Worm (Caenorhabditis elegans) whole organism, young adult: ENCODE data around the gene rab-39.

Experiments used
- B0019.2 ChIP-seq: fragments of 200-800 bp; sonication (Bioruptor generic); conservative IDR thresholded peaks from 2 replicates; pipeline ENCODE4 v1.3.6; 2022; ENCODE audit warnings: missing genetic modification reagents, missing genetic modification characterization, missing compliant biosample characterization
- C17E4.6 ChIP-seq: fragments of 200-800 bp; sonication (Bioruptor generic); IDR thresholded peaks from 2 replicates; pipeline ENCODE4 v1.3.6; 2022; ENCODE audit warnings: missing genetic modification reagents, missing genetic modification characterization, missing compliant biosample characterization
- F22D6.2 ChIP-seq: sonication (generic microtip); optimal IDR thresholded peaks from 2 replicates; lab custom pipeline; 2016; ENCODE audit warnings: mild to moderate bottlenecking, missing genetic modification characterization, missing compliant biosample characterization
- F33H1.4 ChIP-seq: fragments of 200-800 bp; sonication (Bioruptor generic); IDR thresholded peaks from 2 replicates; pipeline ENCODE4 v1.3.6; 2022; ENCODE audit warnings: missing genetic modification reagents, missing genetic modification characterization, missing compliant biosample characterization
- F52B5.7 ChIP-seq: sonication (generic microtip); optimal IDR thresholded peaks from 2 replicates; lab custom pipeline; 2016; ENCODE audit warnings: mild to moderate bottlenecking, missing genetic modification characterization, missing compliant biosample characterization
- T07F8.4 ChIP-seq: sonication (generic microtip); optimal IDR thresholded peaks from 2 replicates; lab custom pipeline; 2016; ENCODE audit warnings: mild to moderate bottlenecking, missing genetic modification characterization, moderate library complexity, missing compliant biosample characterization
- Y56A3A.18 ChIP-seq: fragments of 200-800 bp; sonication (Bioruptor generic); IDR thresholded peaks from 2 replicates; pipeline ENCODE4 v1.3.6; 2022; ENCODE audit warnings: missing genetic modification reagents, missing genetic modification characterization, missing compliant biosample characterization
- Y67H2A.10 ChIP-seq: fragments of 200-800 bp; sonication (Bioruptor generic); conservative IDR thresholded peaks from 2 replicates; pipeline ENCODE4 v1.3.6; 2022; ENCODE audit warnings: missing genetic modification reagents, missing genetic modification characterization, missing compliant biosample characterization
- Y95B8A.8 ChIP-seq: fragments of 200-800 bp; sonication (Bioruptor generic); IDR thresholded peaks from 2 replicates; pipeline ENCODE4 v1.3.6; 2022; ENCODE audit warnings: missing genetic modification reagents, missing genetic modification characterization, missing compliant biosample characterization
- ama-1 ChIP-seq, 3 experiments: fragments of 150-350 bp in 1 of 3; sonication (generic microtip) in 2 of 3; optimal IDR thresholded peaks; 2 replicates each; lab custom pipeline; 2014 to 2018; ENCODE audit warnings: missing biosample characterization in 2 of 3, missing genetic modification characterization in 2 of 3, missing genetic modification reagents in 2 of 3
- aptf-3 ChIP-seq: fragments of 200-800 bp; sonication (Bioruptor generic); IDR thresholded peaks from 2 replicates; pipeline ENCODE4 v1.3.6; 2022; ENCODE audit warnings: missing genetic modification characterization, missing compliant biosample characterization
- attf-3 ChIP-seq: fragments of 200-800 bp; sonication (Bioruptor generic); conservative IDR thresholded peaks from 2 replicates; pipeline ENCODE4 v1.3.6; 2022; ENCODE audit warnings: missing genetic modification reagents, missing genetic modification characterization, missing compliant biosample characterization
- attf-5 ChIP-seq: fragments of 200-800 bp; sonication (Bioruptor generic); optimal IDR thresholded peaks from 2 replicates; lab custom pipeline; 2018; ENCODE audit warnings: mild to moderate bottlenecking, missing genetic modification characterization, missing compliant biosample characterization
- bed-1 ChIP-seq: fragments of 200-800 bp; sonication (Bioruptor generic); IDR thresholded peaks from 2 replicates; pipeline ENCODE4 v1.3.6; 2022; ENCODE audit warnings: missing genetic modification reagents, missing genetic modification characterization, missing compliant biosample characterization
- ccch-3 ChIP-seq: fragments of 200-800 bp; sonication (Bioruptor generic); optimal IDR thresholded peaks from 2 replicates; lab custom pipeline; 2018; ENCODE audit warnings: mild to moderate bottlenecking, missing genetic modification characterization, missing compliant biosample characterization
- cebp-1 ChIP-seq, 2 experiments: fragments of 200-800 bp in 1 of 2; sonication (Bioruptor generic) in 1 of 2; sonication (generic microtip) in 1 of 2; IDR thresholded peaks in 1 of 2; optimal IDR thresholded peaks in 1 of 2; 2 replicates each; pipeline versions ENCODE4 v1.3.6 to Lab custom; 2017 to 2022; ENCODE audit warnings: missing compliant biosample characterization in 2 of 2, missing genetic modification characterization in 2 of 2, mild to moderate bottlenecking in 1 of 2, missing genetic modification reagents in 1 of 2, moderate library complexity in 1 of 2
- ceh-100 ChIP-seq: fragments of 200-800 bp; sonication (Bioruptor generic); IDR thresholded peaks from 2 replicates; pipeline ENCODE4 v1.3.6; 2022; ENCODE audit warnings: missing genetic modification reagents, missing genetic modification characterization, missing compliant biosample characterization
- ceh-40 ChIP-seq: fragments of 200-800 bp; sonication (Bioruptor generic); IDR thresholded peaks from 2 replicates; pipeline ENCODE4 v1.3.6; 2022; ENCODE audit warnings: missing genetic modification characterization, missing compliant biosample characterization
- ceh-58 ChIP-seq: fragments of 200-800 bp; sonication (Bioruptor generic); IDR thresholded peaks from 2 replicates; pipeline ENCODE4 v1.3.6; 2022; ENCODE audit warnings: missing genetic modification characterization, missing compliant biosample characterization
- ceh-79 ChIP-seq: sonication (generic microtip); optimal IDR thresholded peaks from 2 replicates; lab custom pipeline; 2017; ENCODE audit warnings: mild to moderate bottlenecking, missing genetic modification characterization, missing compliant biosample characterization
- ceh-91 ChIP-seq: fragments of 200-800 bp; sonication (Bioruptor generic); IDR thresholded peaks from 2 replicates; pipeline ENCODE4 v1.3.6; 2022; ENCODE audit warnings: missing genetic modification reagents, missing genetic modification characterization, missing compliant biosample characterization
- chd-7 ChIP-seq: sonication (generic microtip); optimal IDR thresholded peaks from 2 replicates; lab custom pipeline; 2016; ENCODE audit warnings: mild to moderate bottlenecking, missing genetic modification characterization, moderate library complexity, missing compliant biosample characterization
- dpff-1 ChIP-seq: sonication (generic microtip); optimal IDR thresholded peaks from 2 replicates; lab custom pipeline; 2017; ENCODE audit warnings: mild to moderate bottlenecking, missing genetic modification characterization, missing compliant biosample characterization
- egl-18 ChIP-seq: fragments of 200-800 bp; sonication (Bioruptor generic); IDR thresholded peaks from 2 replicates; pipeline ENCODE4 v1.3.6; 2022; ENCODE audit warnings: missing genetic modification reagents, missing genetic modification characterization, missing compliant biosample characterization
- egl-44 ChIP-seq: fragments of 200-800 bp; sonication (Bioruptor generic); IDR thresholded peaks from 2 replicates; pipeline ENCODE4 v1.3.6; 2022; ENCODE audit warnings: missing genetic modification reagents, missing genetic modification characterization, missing compliant biosample characterization
- egrh-3 ChIP-seq: fragments of 200-800 bp; sonication (Bioruptor generic); IDR thresholded peaks from 2 replicates; pipeline ENCODE4 v1.3.6; 2022; ENCODE audit warnings: missing genetic modification reagents, missing genetic modification characterization, missing compliant biosample characterization
- gei-17 ChIP-seq: fragments of 200-800 bp; sonication (Bioruptor generic); optimal IDR thresholded peaks from 2 replicates; lab custom pipeline; 2018; ENCODE audit warnings: mild to moderate bottlenecking, missing genetic modification characterization, missing compliant biosample characterization
- hsf-1 ChIP-seq: fragments of 200-800 bp; sonication (Bioruptor generic); IDR thresholded peaks from 2 replicates; pipeline ENCODE4 v1.3.6; 2022; ENCODE audit warnings: missing genetic modification reagents, missing genetic modification characterization, missing compliant biosample characterization
- lag-1 ChIP-seq: fragments of 200-800 bp; sonication (Bioruptor generic); IDR thresholded peaks from 2 replicates; pipeline ENCODE4 v1.3.6; 2022; ENCODE audit warnings: missing genetic modification reagents, missing genetic modification characterization, missing compliant biosample characterization
- lsl-1 ChIP-seq: fragments of 200-800 bp; sonication (Bioruptor generic); optimal IDR thresholded peaks from 2 replicates; lab custom pipeline; 2018; ENCODE audit warnings: mild to moderate bottlenecking, missing genetic modification characterization, moderate library complexity, missing compliant biosample characterization
- lsy-27 ChIP-seq: sonication (generic microtip); optimal IDR thresholded peaks from 2 replicates; lab custom pipeline; 2017; ENCODE audit warnings: missing genetic modification characterization, mild to moderate bottlenecking, missing compliant biosample characterization, antibody characterized with exemption, missing genotype, borderline replicate concordance; ENCODE audit not compliant: insufficient read depth
- madf-6 ChIP-seq: fragments of 200-800 bp; sonication (Bioruptor generic); IDR thresholded peaks from 2 replicates; pipeline ENCODE4 v1.3.6; 2022; ENCODE audit warnings: missing genetic modification reagents, missing genetic modification characterization, missing compliant biosample characterization
- mes-4 ChIP-seq: sonication (generic microtip); optimal IDR thresholded peaks from 2 replicates; lab custom pipeline; 2016; ENCODE audit warnings: missing genotype, missing genetic modification characterization, missing compliant biosample characterization
- nhr-120 ChIP-seq: fragments of 200-800 bp; sonication (Bioruptor generic); IDR thresholded peaks from 2 replicates; pipeline ENCODE4 v1.3.6; 2022; ENCODE audit warnings: missing genetic modification characterization, missing compliant biosample characterization
- nhr-27 ChIP-seq: fragments of 200-800 bp; sonication (Bioruptor generic); optimal IDR thresholded peaks from 2 replicates; lab custom pipeline; 2018; ENCODE audit warnings: mild to moderate bottlenecking, missing genetic modification characterization, moderate library complexity, missing compliant biosample characterization
- pha-4 ChIP-seq: fragments of 150-350 bp; sonication (generic microtip); optimal IDR thresholded peaks from 2 replicates; lab custom pipeline; 2014; ENCODE audit warnings: missing biosample characterization, missing genetic modification reagents, missing genetic modification characterization
- repo-1 ChIP-seq: sonication (generic microtip); optimal IDR thresholded peaks from 2 replicates; lab custom pipeline; 2017; ENCODE audit warnings: mild to moderate bottlenecking, missing genetic modification characterization, missing compliant biosample characterization
- sdz-38 ChIP-seq: sonication (generic microtip); optimal IDR thresholded peaks from 2 replicates; lab custom pipeline; 2016; ENCODE audit warnings: missing genotype, missing genetic modification characterization, missing compliant biosample characterization
- zfh-2 ChIP-seq: fragments of 200-800 bp; sonication (Bioruptor generic); conservative IDR thresholded peaks from 2 replicates; pipeline ENCODE4 v1.3.6; 2022; ENCODE audit warnings: missing genetic modification reagents, missing genetic modification characterization, missing compliant biosample characterization
- zim-3 ChIP-seq: sonication (generic microtip); optimal IDR thresholded peaks from 2 replicates; lab custom pipeline; 2017; ENCODE audit warnings: mild to moderate bottlenecking, missing genetic modification characterization, moderate library complexity, missing compliant biosample characterization
- ztf-26 ChIP-seq: sonication (generic microtip); optimal IDR thresholded peaks from 2 replicates; lab custom pipeline; 2017; ENCODE audit warnings: missing genetic modification characterization, missing compliant biosample characterization

rab-39 gene

DNA sequence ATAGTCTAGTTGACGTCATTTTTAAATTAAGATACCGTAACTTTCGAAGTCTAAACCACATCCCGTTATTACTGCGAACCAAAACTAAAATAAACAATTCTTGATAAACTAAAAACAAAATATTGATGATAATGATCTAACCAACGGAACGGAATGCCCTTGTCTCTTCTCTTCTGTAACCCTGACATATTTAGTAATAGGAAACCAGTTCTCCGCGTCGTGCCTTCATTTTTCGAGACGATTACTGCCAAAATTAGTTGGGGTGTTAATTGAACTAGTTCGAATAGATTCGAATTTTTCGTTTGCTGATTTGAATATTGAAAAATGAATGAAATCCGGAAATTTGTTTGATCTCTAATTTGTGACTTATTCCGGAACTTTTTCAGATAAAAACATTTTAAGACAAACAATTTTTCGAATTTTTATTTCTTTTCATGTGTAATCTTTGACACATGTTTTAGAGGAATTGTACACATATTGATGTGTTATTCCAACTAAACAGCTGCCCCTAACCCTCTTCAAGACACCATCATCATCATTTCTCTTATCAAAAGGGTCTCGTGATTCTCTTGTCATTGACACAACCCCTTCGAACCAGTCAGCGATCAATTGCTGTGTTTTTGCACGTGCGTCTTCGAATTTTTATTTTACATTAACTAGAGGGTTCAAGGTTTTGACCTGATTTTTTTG is 38.9 kb downstream of the rab-39 start (continued):
- no peak for TF ChIP-seq ceh-100
- 0 out of 2 replicates have a peak, but pooled peaks have one; percentile 43 for TF ChIP-seq Y95B8A.8
- no peak for TF ChIP-seq pha-4 (tag; lab: Kevin White, UChicago)
- no peak for TF ChIP-seq zfh-2 (GFP tag; lab: Robert Waterston, UW)
- TF ChIP-seq dpff-1 = no peak
- TF ChIP-seq Y56A3A.18 (GFP tag; lab: Robert Waterston, UW) = 0 out of 2 replicates have a peak, but pooled peaks have one; percentile 34
- TF ChIP-seq C17E4.6 = no peak
- TF ChIP-seq zim-3 (tag; lab: Kevin White, UChicago) = no peak
- peak; percentile 63 for TF ChIP-seq egl-44 (GFP tag; lab: Robert Waterston, UW)
- no peak for TF ChIP-seq egrh-3
- TF ChIP-seq sdz-38 (tag; lab: Kevin White, UChicago) = no peak
- TF ChIP-seq cebp-1 (GFP tag; IDR thresholded peaks at IDR 0.05; lab: Robert Waterston, UW) = peak; percentile 47; the same call in 1 of the 2 replicates
- peak; percentile 76 for TF ChIP-seq cebp-1 (tag; optimal IDR thresholded peaks at IDR 0.05; lab: Kevin White, UChicago)
- TF ChIP-seq ccch-3 (GFP tag; lab: Kevin White, UChicago) = no peak
- no peak for TF ChIP-seq lsl-1 (GFP tag; lab: Kevin White, UChicago)
- TF ChIP-seq T07F8.4 (tag; lab: Kevin White, UChicago) = no peak
- no peak for TF ChIP-seq lag-1 (GFP tag; lab: Robert Waterston, UW)
- TF ChIP-seq ceh-40 = no peak
- TF ChIP-seq aptf-3 (GFP tag; lab: Robert Waterston, UW) = no peak
- no peak for TF ChIP-seq hsf-1 (GFP tag; lab: Robert Waterston, UW)
- TF ChIP-seq ceh-91 (GFP tag; lab: Robert Waterston, UW) = no peak
- no peak for TF ChIP-seq gei-17 (GFP tag; lab: Kevin White, UChicago)
- no peak for TF ChIP-seq nhr-27 (tag; lab: Kevin White, UChicago)
- TF ChIP-seq attf-3 (GFP tag; lab: Robert Waterston, UW) = no peak
- peak; percentile 1 for TF ChIP-seq repo-1 (tag; lab: Kevin White, UChicago)
- no peak for TF ChIP-seq F52B5.7
- no peak for TF ChIP-seq ceh-58 (GFP tag; lab: Robert Waterston, UW)
- no peak for TF ChIP-seq B0019.2 (GFP tag; lab: Robert Waterston, UW)
- peak; percentile 36 for TF ChIP-seq F22D6.2
- peak; percentile 60 for TF ChIP-seq chd-7
- TF ChIP-seq nhr-120 (GFP tag; lab: Robert Waterston, UW) = no peak
- TF ChIP-seq madf-6 (GFP tag; lab: Robert Waterston, UW) = no peak
- no peak for TF ChIP-seq Y67H2A.10 (GFP tag; lab: Robert Waterston, UW)
- TF ChIP-seq ztf-26 (tag; lab: Kevin White, UChicago) = no peak
- peak; percentile 42 for TF ChIP-seq ama-1 (optimal IDR thresholded peaks at IDR 0.05; lab: Kevin White, UChicago)
- TF ChIP-seq ama-1 (GFP tag; optimal IDR thresholded peaks at IDR 0.05; lab: Kevin White, UChicago) = no peak
- TF ChIP-seq lsy-27 (tag; lab: Kevin White, UChicago) = no peak
- no peak for TF ChIP-seq F33H1.4
- no peak for TF ChIP-seq ceh-79 (tag; lab: Kevin White, UChicago)
- peak; percentile 54 for TF ChIP-seq attf-5 (GFP tag; lab: Kevin White, UChicago)
- TF ChIP-seq mes-4 (tag; lab: Kevin White, UChicago) = no peak
- no peak for TF ChIP-seq egl-18 (GFP tag; lab: Robert Waterston, UW)
- no peak for TF ChIP-seq bed-1 (GFP tag; lab: Robert Waterston, UW)
